Fruit fly (Drosophila melanogaster) whole organism, wandering third instar larva: ENCODE measurements around the gene CG42866.

Experiments
- Abd-B ChIP-seq: fragments of >200 bp; optimal IDR thresholded peaks from 2 replicates; lab custom pipeline; 2017; ENCODE audit warnings: missing biosample characterization, missing genetic modification characterization
- Dfd ChIP-seq: fragments of >200 bp; optimal IDR thresholded peaks from 2 replicates; lab custom pipeline; 2017; ENCODE audit warnings: missing biosample characterization, missing genetic modification characterization
- Hnf4 ChIP-seq: fragments of 200-800 bp; sonication (Bioruptor generic); optimal IDR thresholded peaks from 2 replicates; lab custom pipeline; 2016; ENCODE audit warnings: missing biosample characterization, mild to moderate bottlenecking, missing genetic modification characterization
- Hr78 ChIP-seq: fragments of >200 bp; optimal IDR thresholded peaks from 2 replicates; lab custom pipeline; 2017; ENCODE audit warnings: missing biosample characterization, missing genetic modification characterization
- Myc ChIP-seq: fragments of >200 bp; optimal IDR thresholded peaks from 2 replicates; lab custom pipeline; 2017
- N ChIP-seq: fragments of >200 bp; optimal IDR thresholded peaks from 2 replicates; lab custom pipeline; 2018; ENCODE audit warnings: missing biosample characterization, missing external identifiers, missing genetic modification characterization
- OdsH ChIP-seq: fragments of 200-800 bp; sonication (Bioruptor generic); optimal IDR thresholded peaks from 2 replicates; lab custom pipeline; 2016; ENCODE audit warnings: missing biosample characterization, mild to moderate bottlenecking, missing genetic modification characterization
- br ChIP-seq: fragments of 200-800 bp; sonication (Bioruptor generic); optimal IDR thresholded peaks from 2 replicates; lab custom pipeline; 2016; ENCODE audit warnings: missing biosample characterization, missing genetic modification characterization
- ey ChIP-seq: fragments of 200-800 bp; sonication (Bioruptor generic); optimal IDR thresholded peaks from 2 replicates; lab custom pipeline; 2016; ENCODE audit warnings: missing biosample characterization, missing genetic modification characterization
- foxo ChIP-seq, 2 experiments: fragments of 200-800 bp; sonication (Bioruptor generic); optimal IDR thresholded peaks; 2 replicates in 1 of 2; 3 replicates in 1 of 2; lab custom pipeline; 2016 to 2017; ENCODE audit warnings: missing biosample characterization in 2 of 2, missing genetic modification characterization in 2 of 2
- pan ChIP-seq: fragments of >200 bp; optimal IDR thresholded peaks from 2 replicates; lab custom pipeline; 2017
- psq ChIP-seq: fragments of 200-800 bp; sonication (Bioruptor generic); optimal IDR thresholded peaks from 3 replicates; lab custom pipeline; 2017; ENCODE audit warnings: missing biosample characterization, mild to moderate bottlenecking, missing genetic modification characterization, moderate library complexity
- sage ChIP-seq: fragments of 200-800 bp; sonication (Bioruptor generic); optimal IDR thresholded peaks from 2 replicates; lab custom pipeline; 2016; ENCODE audit warnings: missing biosample characterization, mild to moderate bottlenecking, missing genetic modification characterization
- tai ChIP-seq: sonication (Bioruptor generic); optimal IDR thresholded peaks from 2 replicates; lab custom pipeline; 2016; ENCODE audit warnings: missing biosample characterization, missing genetic modification characterization

DNA sequence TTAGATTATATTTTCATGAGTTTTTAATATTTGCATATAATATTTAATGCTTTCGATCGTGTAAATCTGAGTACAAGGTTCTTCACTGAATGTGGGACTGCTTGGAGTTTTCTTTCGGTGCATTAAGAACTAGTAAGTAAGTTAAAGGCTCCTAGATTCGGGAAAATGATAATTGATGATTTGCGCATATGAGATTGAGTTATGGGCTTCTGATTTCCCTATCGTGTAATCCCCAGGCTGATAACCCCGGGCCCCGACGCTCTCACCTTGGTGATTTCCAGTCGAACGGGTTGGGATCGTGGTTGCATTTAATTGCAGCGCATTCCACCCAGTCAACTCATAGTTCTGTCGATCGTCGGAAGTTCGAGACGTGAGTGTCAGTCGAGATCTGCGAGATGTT lies 2.4 kb upstream of the CG42866 start, which contains the start of gene CG10680:
- TF ChIP-seq Abd-B (GFP tag; lab: Kevin White, UChicago) (no peak), N (GFP tag; lab: Kevin White, UChicago) (no peak), Hr78 (no peak), sage (GFP tag; lab: Kevin White, UChicago) (no peak), psq (no peak), OdsH (no peak), foxo (GFP tag; optimal IDR thresholded peaks at IDR 0.05; lab: Kevin White, UChicago) (no peak), ey (GFP tag; lab: Kevin White, UChicago) (no peak), pan (no peak), Hnf4 (GFP tag; lab: Kevin White, UChicago) (no peak), tai (GFP tag; lab: Kevin White, UChicago) (no peak), br (GFP tag; lab: Kevin White, UChicago) (no peak), Dfd (no peak), Myc (lab: Kevin White, UChicago) (no peak)
